Worm (Caenorhabditis elegans) whole organism, L3 larva: ENCODE results near the gene pho-4.

Source experiments
- eor-1 ChIP-seq, 2 experiments: fragments of 150-350 bp; optimal IDR thresholded peaks; 2 replicates each; lab custom pipeline; 2014 to 2018; ENCODE audit warnings: missing biosample characterization in 2 of 2, missing genetic modification characterization in 2 of 2
- lin-15B ChIP-seq: fragments of 150-350 bp; optimal IDR thresholded peaks from 2 replicates; lab custom pipeline; 2014; ENCODE audit warnings: missing biosample characterization, missing genetic modification characterization
- nhr-25 ChIP-seq: sonication (generic microtip); optimal IDR thresholded peaks from 2 replicates; lab custom pipeline; 2017; ENCODE audit warnings: missing biosample characterization, missing genetic modification characterization
- tbx-2 ChIP-seq: sonication (generic microtip); optimal IDR thresholded peaks from 2 replicates; lab custom pipeline; 2016; ENCODE audit warnings: mild to moderate bottlenecking, missing genetic modification characterization, missing compliant biosample characterization

DNA sequence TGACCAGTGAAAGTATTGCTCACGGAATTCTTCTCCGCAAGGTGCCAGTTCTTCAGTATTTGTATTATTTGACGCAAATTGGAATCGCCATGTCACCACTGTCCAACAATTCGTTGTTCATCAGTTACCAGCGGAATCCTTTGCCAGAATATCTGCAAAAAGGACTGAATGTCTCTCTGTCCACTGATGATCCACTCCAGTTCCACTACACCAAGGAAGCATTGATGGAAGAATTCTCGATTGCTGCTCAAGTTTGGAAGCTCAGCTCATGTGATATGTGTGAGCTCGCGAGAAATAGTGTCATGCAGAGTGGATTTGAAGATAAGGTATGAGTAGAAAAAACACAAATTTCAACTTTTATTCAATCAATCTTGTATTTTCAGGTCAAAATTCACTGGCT is 29.1 kb downstream of the pho-4 start:
- TF ChIP-seq lin-15B (no peak), eor-1 (tag; optimal IDR thresholded peaks at IDR 0.05; lab: Kevin White, UChicago) (no peak), nhr-25 (tag; lab: Kevin White, UChicago) (no peak), tbx-2 (tag; lab: Kevin White, UChicago) (no peak)
